Fruit fly (Drosophila melanogaster) whole organism, embryonic: ENCODE data around the gene Argk1.

Experiments used
- Awh ChIP-seq: fragments of 200-800 bp; sonication (Bioruptor generic); IDR thresholded peaks from 2 replicates; pipeline ENCODE4, ENCODE4 v1.3.6; 2022; ENCODE audit warnings: missing biosample characterization, missing genetic modification characterization
- CG10959 ChIP-seq: fragments of 200-800 bp; sonication (Bioruptor generic); IDR thresholded peaks from 2 replicates; pipeline ENCODE4 v1.3.6; 2022; ENCODE audit warnings: missing biosample characterization, missing genetic modification characterization
- CG11093 ChIP-seq: fragments of 200-800 bp; sonication (Bioruptor generic); IDR thresholded peaks from 3 replicates; pipeline ENCODE4 v1.3.6; 2022; ENCODE audit warnings: missing biosample characterization, missing genetic modification characterization
- CG11696 ChIP-seq: fragments of 200-800 bp; sonication (Bioruptor generic); IDR thresholded peaks from 2 replicates; pipeline ENCODE4 v1.3.6; 2022; ENCODE audit warnings: missing biosample characterization, missing genetic modification characterization
- CG12104 ChIP-seq: fragments of 200-800 bp; sonication (Bioruptor generic); optimal IDR thresholded peaks from 3 replicates; lab custom pipeline; 2016; ENCODE audit warnings: missing biosample characterization, missing genetic modification characterization
- CG17612 ChIP-seq: fragments of 200-800 bp; sonication (Bioruptor generic); IDR thresholded peaks from 2 replicates; pipeline ENCODE4 v1.3.6; 2022; ENCODE audit warnings: missing biosample characterization, missing genetic modification characterization
- CG17829 ChIP-seq: fragments of 200-800 bp; optimal IDR thresholded peaks from 2 replicates; lab custom pipeline; 2019; ENCODE audit warnings: missing biosample characterization, mild to moderate bottlenecking, missing genetic modification characterization, moderate library complexity
- CG18764 ChIP-seq: fragments of 200-800 bp; sonication (Bioruptor generic); optimal IDR thresholded peaks from 3 replicates; lab custom pipeline; 2016; ENCODE audit warnings: missing biosample characterization, missing genetic modification characterization
- CG2120 ChIP-seq: fragments of 200-800 bp; sonication (Bioruptor generic); optimal IDR thresholded peaks from 3 replicates; lab custom pipeline; 2016; ENCODE audit warnings: missing biosample characterization, missing genetic modification characterization
- CG2129 ChIP-seq: fragments of 200-800 bp; sonication (Bioruptor generic); IDR thresholded peaks from 2 replicates; pipeline ENCODE4 v1.3.6; 2022; ENCODE audit warnings: missing biosample characterization, missing genetic modification characterization; ENCODE audit not compliant: partially characterized antibody
- CG32767 ChIP-seq: fragments of 200-800 bp; sonication (Bioruptor generic); IDR thresholded peaks from 2 replicates; pipeline ENCODE4 v1.3.6; 2022; ENCODE audit warnings: missing biosample characterization, missing genetic modification characterization
- CG32772 ChIP-seq: fragments of 200-800 bp; sonication (Bioruptor generic); IDR thresholded peaks from 2 replicates; pipeline ENCODE4 v1.3.6; 2022; ENCODE audit warnings: missing biosample characterization, missing genetic modification characterization
- CG3995 ChIP-seq: fragments of 200-800 bp; sonication (Bioruptor generic); optimal IDR thresholded peaks from 3 replicates; lab custom pipeline; 2016; ENCODE audit warnings: missing biosample characterization, missing genetic modification characterization
- CG5245 ChIP-seq: fragments of 200-800 bp; sonication (Bioruptor generic); optimal IDR thresholded peaks from 3 replicates; lab custom pipeline; 2016; ENCODE audit warnings: missing biosample characterization, missing genetic modification characterization
- CG6272 ChIP-seq: fragments of 200-800 bp; sonication (Bioruptor generic); IDR thresholded peaks from 2 replicates; pipeline ENCODE4 v1.3.6; 2022; ENCODE audit warnings: missing biosample characterization, missing genetic modification characterization
- CG6654 ChIP-seq: fragments of 200-800 bp; sonication (Bioruptor generic); optimal IDR thresholded peaks from 2 replicates; lab custom pipeline; 2017; ENCODE audit warnings: missing biosample characterization, mild to moderate bottlenecking, missing genetic modification characterization
- CG8089 ChIP-seq: fragments of 200-800 bp; sonication (Bioruptor generic); optimal IDR thresholded peaks from 3 replicates; lab custom pipeline; 2016; ENCODE audit warnings: missing biosample characterization, missing genetic modification characterization
- CG8924 ChIP-seq: fragments of 200-800 bp; optimal IDR thresholded peaks from 3 replicates; lab custom pipeline; 2019; ENCODE audit warnings: missing biosample characterization, mild to moderate bottlenecking, missing genetic modification characterization, moderate library complexity
- CTCF ChIP-seq: fragments of 200-800 bp; sonication (Bioruptor generic); optimal IDR thresholded peaks from 2 replicates; lab custom pipeline; 2017; ENCODE audit warnings: missing biosample characterization, mild to moderate bottlenecking, missing genetic modification characterization, moderate library complexity
- D ChIP-seq, 2 experiments: fragments of 200-800 bp in 1 of 2; fragments of >200 bp in 1 of 2; sonication (Bioruptor generic) in 1 of 2; optimal IDR thresholded peaks; 2 replicates in 1 of 2; 3 replicates in 1 of 2; lab custom pipeline; 2017; ENCODE audit warnings: mild to moderate bottlenecking in 1 of 2, missing biosample characterization in 1 of 2, missing genetic modification characterization in 1 of 2, missing genetic modification reagents in 1 of 2
- Dad ChIP-seq: fragments of 200-800 bp; sonication (Bioruptor generic); optimal IDR thresholded peaks from 3 replicates; lab custom pipeline; 2016; ENCODE audit warnings: missing biosample characterization, missing genetic modification characterization
- Elba2 ChIP-seq: fragments of 200-800 bp; sonication (Bioruptor generic); optimal IDR thresholded peaks from 3 replicates; lab custom pipeline; 2016; ENCODE audit warnings: missing biosample characterization, missing genetic modification characterization
- Gug ChIP-seq: fragments of 200-800 bp; sonication (Bioruptor generic); IDR thresholded peaks from 4 replicates; pipeline ENCODE4 v1.3.6; 2022; ENCODE audit warnings: missing biosample characterization, missing genetic modification characterization
- Hand ChIP-seq: fragments of 200-800 bp; sonication (Bioruptor generic); optimal IDR thresholded peaks from 2 replicates; lab custom pipeline; 2017; ENCODE audit warnings: mild to moderate bottlenecking, missing biosample characterization, missing genetic modification reagents, missing genetic modification characterization
- Hsf ChIP-seq: fragments of 200-800 bp; sonication (Bioruptor generic); optimal IDR thresholded peaks from 3 replicates; lab custom pipeline; 2016; ENCODE audit warnings: missing biosample characterization, missing genetic modification characterization
- NC2α ChIP-seq: fragments of 200-800 bp; sonication (Bioruptor generic); optimal IDR thresholded peaks from 2 replicates; lab custom pipeline; 2016; ENCODE audit warnings: missing biosample characterization, missing genetic modification characterization
- NfI ChIP-seq: fragments of 200-800 bp; sonication (Bioruptor generic); optimal IDR thresholded peaks from 3 replicates; lab custom pipeline; 2018; ENCODE audit warnings: missing biosample characterization, mild to moderate bottlenecking, missing genetic modification characterization, moderate library complexity
- Oaz ChIP-seq: fragments of 200-800 bp; sonication (Bioruptor generic); IDR thresholded peaks from 2 replicates; pipeline ENCODE4 v1.3.6; 2022; ENCODE audit warnings: missing biosample characterization, missing genetic modification characterization
- Poxn ChIP-seq: fragments of 200-800 bp; sonication (Bioruptor generic); IDR thresholded peaks from 2 replicates; pipeline ENCODE4 v1.3.6; 2022; ENCODE audit warnings: missing biosample characterization, missing genetic modification characterization
- Rfx ChIP-seq: fragments of 200-800 bp; sonication (Bioruptor generic); IDR thresholded peaks from 2 replicates; pipeline ENCODE4 v1.3.6; 2022; ENCODE audit warnings: missing biosample characterization, missing genetic modification characterization
- Trl ChIP-seq, 3 experiments: fragments of >200 bp in 2 of 3; fragments of 200-800 bp in 1 of 3; sonication (Bioruptor generic) in 1 of 3; optimal IDR thresholded peaks; 2 replicates in 1 of 3; 3 replicates in 2 of 3; lab custom pipeline; 2016 to 2017; ENCODE audit warnings: missing biosample characterization in 1 of 3, missing genetic modification characterization in 1 of 3
- Vsx1 ChIP-seq: fragments of 200-800 bp; sonication (Bioruptor generic); optimal IDR thresholded peaks from 2 replicates; lab custom pipeline; 2017; ENCODE audit warnings: missing biosample characterization, mild to moderate bottlenecking, missing genetic modification characterization, missing genetic modification reagents
- YL-1 ChIP-seq: fragments of 200-800 bp; sonication (Bioruptor generic); optimal IDR thresholded peaks from 3 replicates; lab custom pipeline; 2017; ENCODE audit warnings: missing biosample characterization, mild to moderate bottlenecking, missing genetic modification characterization
- abd-A ChIP-seq: fragments of 200-800 bp; sonication (Bioruptor generic); optimal IDR thresholded peaks from 3 replicates; lab custom pipeline; 2019; ENCODE audit warnings: missing biosample characterization, mild to moderate bottlenecking, missing genetic modification characterization, moderate library complexity
- chif ChIP-seq, 2 experiments: fragments of 200-800 bp; sonication (Bioruptor generic); optimal IDR thresholded peaks; 3 replicates each; lab custom pipeline; 2016; ENCODE audit warnings: missing biosample characterization in 2 of 2, missing genetic modification characterization in 2 of 2
- chn ChIP-seq: fragments of 200-800 bp; sonication (Bioruptor generic); optimal IDR thresholded peaks from 2 replicates; lab custom pipeline; 2016; ENCODE audit warnings: missing biosample characterization, missing genetic modification characterization
- cwo ChIP-seq: fragments of 200-800 bp; sonication (Bioruptor generic); optimal IDR thresholded peaks from 3 replicates; lab custom pipeline; 2017; ENCODE audit warnings: missing biosample characterization, missing genetic modification characterization, mild to moderate bottlenecking, moderate library complexity, missing genetic modification reagents
- gce ChIP-seq: fragments of 200-800 bp; sonication (Bioruptor generic); IDR thresholded peaks from 3 replicates; pipeline ENCODE4 v1.3.6; 2022; ENCODE audit warnings: missing biosample characterization, missing genetic modification characterization
- insv ChIP-seq, 2 experiments: fragments of 200-800 bp; sonication (Bioruptor generic); optimal IDR thresholded peaks; 3 replicates each; lab custom pipeline; 2016 to 2018; ENCODE audit warnings: missing biosample characterization in 2 of 2, missing genetic modification characterization in 2 of 2
- klu ChIP-seq: fragments of 200-800 bp; sonication (Bioruptor generic); IDR thresholded peaks from 2 replicates; pipeline ENCODE4 v1.3.6; 2022; ENCODE audit warnings: missing biosample characterization, missing genetic modification characterization
- otp ChIP-seq: fragments of 200-800 bp; sonication (Bioruptor generic); IDR thresholded peaks from 3 replicates; pipeline ENCODE4, ENCODE4 v1.3.6; 2022; ENCODE audit warnings: missing biosample characterization, missing genetic modification characterization
- p53 ChIP-seq: fragments of 200-800 bp; sonication (Bioruptor generic); optimal IDR thresholded peaks from 2 replicates; lab custom pipeline; 2016; ENCODE audit warnings: missing biosample characterization, missing genetic modification characterization
- pum ChIP-seq: fragments of 200-800 bp; sonication (Bioruptor generic); optimal IDR thresholded peaks from 2 replicates; lab custom pipeline; 2016; ENCODE audit warnings: missing biosample characterization, missing genetic modification characterization
- repo ChIP-seq: fragments of 200-800 bp; sonication (Bioruptor generic); optimal IDR thresholded peaks from 2 replicates; lab custom pipeline; 2016; ENCODE audit warnings: missing biosample characterization, missing genetic modification characterization
- scrt ChIP-seq: fragments of 200-800 bp; sonication (Bioruptor generic); optimal IDR thresholded peaks from 2 replicates; lab custom pipeline; 2018; ENCODE audit warnings: missing biosample characterization, mild to moderate bottlenecking, missing genetic modification characterization, moderate library complexity
- sens-2 ChIP-seq: fragments of 200-800 bp; sonication (Bioruptor generic); IDR thresholded peaks from 2 replicates; pipeline ENCODE4 v1.3.6; 2022; ENCODE audit warnings: missing biosample characterization, missing genetic modification characterization
- sr ChIP-seq: fragments of 200-800 bp; sonication (Bioruptor generic); IDR thresholded peaks from 3 replicates; pipeline ENCODE4 v1.3.6; 2022; ENCODE audit warnings: missing biosample characterization, missing genetic modification characterization
- tgo ChIP-seq: fragments of 200-800 bp; sonication (Bioruptor generic); IDR thresholded peaks from 3 replicates; pipeline ENCODE4 v1.3.6; 2022; ENCODE audit warnings: missing biosample characterization, missing genetic modification characterization
- unpg ChIP-seq: fragments of 200-800 bp; sonication (Bioruptor generic); optimal IDR thresholded peaks from 3 replicates; lab custom pipeline; 2018; ENCODE audit warnings: missing biosample characterization, mild to moderate bottlenecking, missing genetic modification characterization, moderate library complexity
- zfh2 ChIP-seq: fragments of 200-800 bp; sonication (Bioruptor generic); optimal IDR thresholded peaks from 2 replicates; lab custom pipeline; 2016; ENCODE audit warnings: missing biosample characterization, missing genetic modification characterization

Argk1 gene

DNA sequence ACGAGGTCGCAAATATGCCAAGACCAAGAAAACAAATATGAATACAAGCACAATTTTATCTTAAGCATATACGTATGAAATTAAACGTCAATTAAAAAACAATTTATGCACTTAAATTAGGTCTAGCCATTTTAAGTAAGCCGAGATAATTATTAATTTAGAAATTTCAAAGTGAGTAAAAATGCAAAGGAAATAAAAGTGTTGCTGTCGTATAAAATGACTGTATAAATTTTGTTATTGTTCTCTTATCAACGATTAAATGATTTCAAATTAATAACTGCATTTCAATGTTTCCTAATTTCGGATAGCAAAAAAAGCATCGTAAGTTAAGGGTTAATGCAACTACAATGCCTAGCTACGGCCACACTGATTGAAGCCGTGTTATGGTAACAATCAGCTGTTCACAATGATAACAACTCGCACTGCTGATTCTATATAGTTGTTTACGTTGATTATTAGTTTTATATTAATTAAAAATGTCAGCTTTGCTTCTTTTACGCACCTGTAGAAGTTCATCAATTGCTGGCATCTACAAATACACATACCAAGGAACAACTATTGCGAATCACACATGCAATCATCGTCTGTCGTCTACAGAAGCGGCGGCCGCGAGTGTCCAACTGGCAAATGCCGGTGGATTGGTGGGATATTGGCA, 7.0 kb upstream of the Argk1 start, which contains the start of the genes CG4911 and CG4942 (continued):
- peak; percentile 73 for TF ChIP-seq CG12104 (GFP tag; lab: Kevin White, UChicago)
- TF ChIP-seq CG17612 (GFP tag; lab: Robert Waterston, UW): no peak
- TF ChIP-seq CG3995 (GFP tag; lab: Kevin White, UChicago): peak; percentile 27
- TF ChIP-seq CG6272 (GFP tag; lab: Robert Waterston, UW): peak; percentile 55; the same call in 1 of the 2 replicates
- TF ChIP-seq repo (GFP tag; lab: Kevin White, UChicago): peak; percentile 10
- no peak for TF ChIP-seq Hand
- no peak for TF ChIP-seq Oaz (GFP tag; lab: Robert Waterston, UW)
- TF ChIP-seq klu (GFP tag; lab: Robert Waterston, UW): peak; percentile 53; the same call in 1 of the 2 replicates
- no peak; the same call in 1 of the 2 replicates for TF ChIP-seq sens-2 (GFP tag; lab: Robert Waterston, UW)
- TF ChIP-seq CG11696 (GFP tag; lab: Robert Waterston, UW): no peak
- TF ChIP-seq CG5245: peak; percentile 50
- peak; percentile 72 for TF ChIP-seq chn (GFP tag; lab: Kevin White, UChicago)
- peak; percentile 33 for TF ChIP-seq unpg
- TF ChIP-seq NfI (GFP tag; lab: Kevin White, UChicago): peak; percentile 74
- no peak for TF ChIP-seq CTCF
- TF ChIP-seq gce: peak; percentile 50; the same call in 1 of the 3 replicates
- TF ChIP-seq Hsf (GFP tag; lab: Kevin White, UChicago): peak; percentile 85
- TF ChIP-seq CG8924 (tag; lab: Kevin White, UChicago): peak; percentile 67
- TF ChIP-seq pum (GFP tag; lab: Kevin White, UChicago): peak; percentile 47
- no peak for TF ChIP-seq CG2129 (GFP tag; lab: Robert Waterston, UW)
- TF ChIP-seq Awh: no peak
- no peak for TF ChIP-seq insv (GFP tag; optimal IDR thresholded peaks at IDR 0.05; lab: Kevin White, UChicago)
- peak; percentile 9 for TF ChIP-seq CG6654 (GFP tag; lab: Kevin White, UChicago)
- TF ChIP-seq CG18764 (GFP tag; lab: Kevin White, UChicago): peak; percentile 47
- no peak for TF ChIP-seq p53 (GFP tag; lab: Kevin White, UChicago)
- no peak for TF ChIP-seq YL-1 (GFP tag; lab: Kevin White, UChicago)
- peak; percentile 42 for TF ChIP-seq NC2α (GFP tag; lab: Kevin White, UChicago)
- TF ChIP-seq Trl (optimal IDR thresholded peaks at IDR 0.05; lab: Kevin White, UChicago): no peak
- peak; percentile 61 for TF ChIP-seq Trl (GFP tag; optimal IDR thresholded peaks at IDR 0.05; lab: Kevin White, UChicago)
- peak; percentile 56 for TF ChIP-seq zfh2 (GFP tag; lab: Kevin White, UChicago)
- no peak for TF ChIP-seq cwo (GFP tag; lab: Kevin White, UChicago)
- no peak for TF ChIP-seq CG32767 (GFP tag; lab: Robert Waterston, UW)
- peak; percentile 74 for TF ChIP-seq CG17829 (tag; lab: Kevin White, UChicago)
- no peak for TF ChIP-seq sr (GFP tag; lab: Robert Waterston, UW)
- TF ChIP-seq abd-A: no peak
- peak; percentile 54 to 67 for TF ChIP-seq chif (GFP tag; optimal IDR thresholded peaks at IDR 0.05; lab: Kevin White, UChicago)
- 0 out of 3 replicates have a peak, but pooled peaks have one; percentile 16 for TF ChIP-seq CG11093
- TF ChIP-seq CG2120 (GFP tag; lab: Kevin White, UChicago): peak; percentile 88
- TF ChIP-seq scrt (GFP tag; lab: Kevin White, UChicago): peak; percentile 45
- TF ChIP-seq Dad (GFP tag; lab: Kevin White, UChicago): peak; percentile 63
- TF ChIP-seq CG32772 (GFP tag; lab: Robert Waterston, UW): no peak; the same call in 1 of the 2 replicates
- no peak for TF ChIP-seq Poxn
- TF ChIP-seq Gug: peak; percentile 36; the same call in 1 of the 4 replicates
- TF ChIP-seq Rfx (GFP tag; lab: Robert Waterston, UW): peak; percentile 82
- peak; percentile 60 for TF ChIP-seq CG8089 (GFP tag; lab: Kevin White, UChicago)
- TF ChIP-seq Vsx1 (GFP tag; lab: Kevin White, UChicago): no peak
- no peak for TF ChIP-seq otp (GFP tag; lab: Robert Waterston, UW)
- TF ChIP-seq CG10959 (GFP tag; lab: Robert Waterston, UW): peak; percentile 96
- no peak for TF ChIP-seq Elba2 (GFP tag; lab: Kevin White, UChicago)
- no peak for TF ChIP-seq D (optimal IDR thresholded peaks at IDR 0.05; lab: Kevin White, UChicago)
- peak; percentile 45 for TF ChIP-seq D (GFP tag; optimal IDR thresholded peaks at IDR 0.05; lab: Kevin White, UChicago)
- TF ChIP-seq tgo: peak; percentile 49; the same call in 1 of the 3 replicates
